Worm (Caenorhabditis elegans) whole organism, L1 larva: Measurements from ENCODE around the gene srbc-13.
"Not testable (repeated sequence)": the region's sequence is repeated elsewhere in the genome, so short reads cannot be mapped to it uniquely, and the experiment has no call there.

ENCODE experiments used
- C04F5.9 ChIP-seq: sonication (generic microtip); optimal IDR thresholded peaks from 2 replicates; lab custom pipeline; 2016; ENCODE audit warnings: missing genetic modification characterization, missing compliant biosample characterization
- C16A3.4 ChIP-seq: fragments of 150-350 bp; optimal IDR thresholded peaks from 2 replicates; lab custom pipeline; 2014; ENCODE audit warnings: missing biosample characterization, missing genetic modification characterization
- aha-1 ChIP-seq: fragments of 150-350 bp; optimal IDR thresholded peaks from 2 replicates; lab custom pipeline; 2014; ENCODE audit warnings: missing biosample characterization, missing genetic modification characterization
- ceh-88 ChIP-seq: fragments of 200-800 bp; sonication (Bioruptor generic); IDR thresholded peaks from 2 replicates; pipeline ENCODE4 v1.3.6; 2022; ENCODE audit warnings: missing genetic modification characterization, missing compliant biosample characterization
- ceh-90 ChIP-seq: sonication (generic microtip); optimal IDR thresholded peaks from 2 replicates; lab custom pipeline; 2016; ENCODE audit warnings: missing genetic modification characterization, missing compliant biosample characterization
- efl-3 ChIP-seq: fragments of 200-800 bp; sonication (Bioruptor generic); optimal IDR thresholded peaks from 2 replicates; lab custom pipeline; 2018; ENCODE audit warnings: mild to moderate bottlenecking, missing genetic modification characterization, missing compliant biosample characterization
- egl-13 ChIP-seq: sonication (generic microtip); optimal IDR thresholded peaks from 2 replicates; lab custom pipeline; 2016; ENCODE audit warnings: missing genotype, missing genetic modification reagents, missing genetic modification characterization, missing compliant biosample characterization
- egl-27 ChIP-seq, 2 experiments: fragments of 150-350 bp in 1 of 2; sonication (generic microtip); optimal IDR thresholded peaks; 3 replicates each; lab custom pipeline; 2017 to 2018; ENCODE audit warnings: missing biosample characterization in 2 of 2, missing genetic modification characterization in 2 of 2, missing genetic modification reagents in 2 of 2
- elt-2 ChIP-seq: sonication (generic microtip); optimal IDR thresholded peaks from 2 replicates; lab custom pipeline; 2016; ENCODE audit warnings: missing genetic modification characterization, mild to moderate bottlenecking, inconsistent platforms, missing compliant biosample characterization, missing genetic modification reagents
- ets-5 ChIP-seq: fragments of 200-800 bp; sonication (Bioruptor generic); IDR thresholded peaks from 2 replicates; pipeline ENCODE4 v1.3.6; 2022; ENCODE audit warnings: missing genetic modification characterization, missing compliant biosample characterization
- fkh-10 ChIP-seq: sonication (generic microtip); optimal IDR thresholded peaks from 2 replicates; lab custom pipeline; 2017; ENCODE audit warnings: missing biosample characterization, missing genetic modification reagents, missing genetic modification characterization
- fkh-4 ChIP-seq: sonication (generic microtip); optimal IDR thresholded peaks from 2 replicates; lab custom pipeline; 2016; ENCODE audit warnings: missing compliant biosample characterization, missing genetic modification characterization, borderline replicate concordance
- hpl-2 ChIP-seq: fragments of 150-350 bp; optimal IDR thresholded peaks from 2 replicates; lab custom pipeline; 2014; ENCODE audit warnings: missing biosample characterization, missing genetic modification reagents, missing genetic modification characterization
- irx-1 ChIP-seq: sonication (generic microtip); optimal IDR thresholded peaks from 2 replicates; lab custom pipeline; 2016; ENCODE audit warnings: missing genetic modification characterization, missing compliant biosample characterization
- isw-1 ChIP-seq: fragments of 200-800 bp; sonication (Bioruptor generic); IDR thresholded peaks from 2 replicates; pipeline ENCODE4 v1.3.6; 2022; ENCODE audit warnings: missing genetic modification characterization, missing compliant biosample characterization
- jun-1 ChIP-seq: fragments of 150-350 bp; optimal IDR thresholded peaks from 2 replicates; lab custom pipeline; 2014; ENCODE audit warnings: missing biosample characterization, missing genetic modification reagents, missing genetic modification characterization
- lin-13 ChIP-seq: fragments of 150-350 bp; optimal IDR thresholded peaks from 2 replicates; lab custom pipeline; 2014; ENCODE audit warnings: missing biosample characterization, missing genetic modification reagents, missing genetic modification characterization
- lin-14 ChIP-seq: fragments of 200-800 bp; sonication (Bioruptor generic); optimal IDR thresholded peaks from 2 replicates; lab custom pipeline; 2018; ENCODE audit warnings: mild to moderate bottlenecking, missing genetic modification characterization, moderate library complexity, missing compliant biosample characterization
- lin-39 ChIP-seq: fragments of 150-350 bp; optimal IDR thresholded peaks from 2 replicates; lab custom pipeline; 2014; ENCODE audit warnings: missing biosample characterization, missing genetic modification reagents, missing genetic modification characterization
- lir-3 ChIP-seq: sonication (generic microtip); optimal IDR thresholded peaks from 2 replicates; lab custom pipeline; 2016; ENCODE audit warnings: mild to moderate bottlenecking, missing genetic modification characterization, moderate library complexity, missing compliant biosample characterization; ENCODE audit not compliant: poor library complexity
- lsy-2 ChIP-seq, 2 experiments: fragments of 150-350 bp; optimal IDR thresholded peaks; 2 replicates each; lab custom pipeline; 2014; ENCODE audit warnings: missing biosample characterization in 2 of 2, missing genetic modification characterization in 2 of 2
- mab-9 ChIP-seq: fragments of 200-800 bp; sonication (Bioruptor generic); IDR thresholded peaks from 2 replicates; pipeline ENCODE4 v1.3.6; 2022; ENCODE audit warnings: missing genetic modification reagents, missing genetic modification characterization, missing compliant biosample characterization
- mef-2 ChIP-seq: fragments of 150-350 bp; optimal IDR thresholded peaks from 2 replicates; lab custom pipeline; 2014; ENCODE audit warnings: missing biosample characterization, missing genetic modification characterization
- mep-1 ChIP-seq: fragments of 150-350 bp; optimal IDR thresholded peaks from 2 replicates; lab custom pipeline; 2014; ENCODE audit warnings: missing biosample characterization, missing genetic modification characterization
- nhr-19 ChIP-seq: fragments of 200-800 bp; sonication (Bioruptor generic); conservative IDR thresholded peaks from 2 replicates; pipeline ENCODE4 v1.3.6; 2022; ENCODE audit warnings: missing genetic modification characterization, missing compliant biosample characterization
- nhr-237 ChIP-seq: fragments of 150-350 bp; optimal IDR thresholded peaks from 2 replicates; lab custom pipeline; 2014; ENCODE audit warnings: missing biosample characterization, missing genetic modification characterization
- nhr-47 ChIP-seq: sonication (generic microtip); optimal IDR thresholded peaks from 2 replicates; lab custom pipeline; 2016; ENCODE audit warnings: mild to moderate bottlenecking, missing genetic modification characterization, moderate library complexity, missing compliant biosample characterization
- nhr-71 ChIP-seq: sonication (generic microtip); optimal IDR thresholded peaks from 2 replicates; lab custom pipeline; 2016; ENCODE audit warnings: mild to moderate bottlenecking, missing genetic modification characterization, moderate library complexity, missing compliant biosample characterization
- nhr-85 ChIP-seq: sonication (generic microtip); peaks from one replicate; lab custom pipeline; 2016; ENCODE audit warnings: missing genetic modification characterization, inconsistent platforms, missing compliant biosample characterization
- pax-3 ChIP-seq: fragments of 200-800 bp; sonication (Bioruptor generic); optimal IDR thresholded peaks from 2 replicates; lab custom pipeline; 2018; ENCODE audit warnings: mild to moderate bottlenecking, missing genetic modification characterization, moderate library complexity, missing compliant biosample characterization
- pqm-1 ChIP-seq: sonication (generic microtip); optimal IDR thresholded peaks from 3 replicates; lab custom pipeline; 2017; ENCODE audit warnings: missing biosample characterization, missing genetic modification characterization
- snpc-4 ChIP-seq: fragments of 150-350 bp; optimal IDR thresholded peaks from 2 replicates; lab custom pipeline; 2014; ENCODE audit warnings: missing biosample characterization, missing genetic modification characterization
- snu-23 ChIP-seq: sonication (generic microtip); optimal IDR thresholded peaks from 2 replicates; lab custom pipeline; 2016; ENCODE audit warnings: missing genetic modification characterization, missing compliant biosample characterization
- sox-4 ChIP-seq: sonication (generic microtip); optimal IDR thresholded peaks from 2 replicates; lab custom pipeline; 2016; ENCODE audit warnings: missing genetic modification characterization, missing compliant biosample characterization
- swsn-7 ChIP-seq: sonication (generic microtip); optimal IDR thresholded peaks from 2 replicates; lab custom pipeline; 2016; ENCODE audit warnings: missing genetic modification characterization, missing compliant biosample characterization
- unc-62 ChIP-seq: fragments of 150-350 bp; optimal IDR thresholded peaks from 2 replicates; lab custom pipeline; 2014; ENCODE audit warnings: missing biosample characterization, missing genetic modification reagents, missing genetic modification characterization
- xbp-1 ChIP-seq: sonication (generic microtip); optimal IDR thresholded peaks from 2 replicates; lab custom pipeline; 2016; ENCODE audit warnings: missing genetic modification characterization, missing compliant biosample characterization

Gene srbc-13

ce11 chrV:879171-879570 lies 31.6 kb downstream of the srbc-13 start, which contains the start of gene srg-53:
Gene srg-53, plus strand, starts transcription at chrV:879471.
- no peak for TF ChIP-seq xbp-1 (tag; lab: Kevin White, UChicago)
- TF ChIP-seq, all 84 proteins: peak for 0

DNA sequence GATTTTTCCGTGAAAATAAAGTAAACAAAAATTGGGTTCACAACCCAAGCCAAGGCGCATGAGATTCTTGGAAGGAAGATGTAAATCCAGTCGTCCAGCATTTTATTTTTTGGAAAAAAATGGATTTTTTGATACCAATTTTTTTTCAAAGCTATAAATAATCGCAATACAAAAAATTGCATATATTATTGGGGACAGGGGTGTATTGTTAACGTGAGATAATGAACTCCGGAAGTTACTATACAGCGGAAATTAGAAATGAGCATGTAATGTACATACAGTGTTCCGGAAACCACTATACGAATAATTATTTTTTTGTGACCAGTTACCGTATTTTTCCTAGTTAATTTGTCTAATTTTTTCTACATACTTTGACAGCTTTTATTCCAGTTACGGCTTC lies 36.7 kb downstream of the srbc-13 start, which contains the start of gene srj-38:
Gene srj-38, minus strand, starts transcription at position 101 of the 400 bp plus-strand sequence.
- TF ChIP-seq nhr-47 (tag; lab: Kevin White, UChicago), result no peak
- TF ChIP-seq snu-23 (GFP tag; lab: Kevin White, UChicago), result no peak
- no peak for TF ChIP-seq pqm-1

ce11 chrV:889216-889615 lies 41.6 kb downstream of the srbc-13 start, which contains the start of gene T02B11.6:
Gene T02B11.6, minus strand, starts transcription at chrV:889316.
- TF ChIP-seq mep-1 (tag; lab: Kevin White, UChicago), result no peak
- no peak for TF ChIP-seq egl-13
- TF ChIP-seq nhr-237 (tag; lab: Kevin White, UChicago), result no peak
- TF ChIP-seq egl-27 (tag; optimal IDR thresholded peaks at IDR 0.05; lab: Kevin White, UChicago), result no peak
- no peak for TF ChIP-seq pax-3 (tag; lab: Kevin White, UChicago)
- no peak for TF ChIP-seq lin-14 (GFP tag; lab: Kevin White, UChicago)
- TF ChIP-seq hpl-2 (GFP tag; lab: Kevin White, UChicago), result no peak
- no peak for TF ChIP-seq lin-13
- TF ChIP-seq swsn-7 (tag; lab: Kevin White, UChicago), result no peak
- TF ChIP-seq ceh-90 (tag; lab: Kevin White, UChicago), result no peak
- TF ChIP-seq unc-62 (GFP tag; lab: Kevin White, UChicago), result no peak
- TF ChIP-seq efl-3, result no peak
- no peak for TF ChIP-seq aha-1 (tag; lab: Kevin White, UChicago)
- TF ChIP-seq nhr-47 (tag; lab: Kevin White, UChicago), result no peak
- no peak for TF ChIP-seq elt-2 (tag; lab: Kevin White, UChicago)
- TF ChIP-seq snpc-4, result no peak
- TF ChIP-seq lin-39 (tag; lab: Kevin White, UChicago), result no peak
- no peak for TF ChIP-seq lir-3 (tag; lab: Kevin White, UChicago)
- TF ChIP-seq nhr-85 (tag; lab: Kevin White, UChicago), result no peak

DNA sequence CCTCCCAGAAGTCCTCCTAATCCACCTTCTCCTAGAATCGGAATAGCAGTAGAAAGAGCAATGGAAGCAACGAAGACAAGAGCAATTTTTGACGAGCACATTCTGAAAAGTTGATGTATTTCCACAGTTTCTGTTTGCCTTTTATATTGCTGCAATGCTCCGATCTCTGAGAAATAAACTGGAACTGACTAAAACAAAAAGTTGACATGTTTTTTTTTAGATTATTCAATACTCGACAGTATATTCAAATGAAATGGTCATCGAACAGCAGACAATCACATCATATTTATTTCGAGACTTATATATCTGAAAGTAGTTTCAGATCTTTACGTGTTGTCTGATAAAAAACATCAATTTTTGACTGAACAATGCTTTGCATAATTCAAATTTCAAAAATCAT lies 42.8 kb downstream of the srbc-13 start, which contains the start of gene srlf-21:
Gene srlf-21, minus strand, starts transcription at position 101 of the 400 bp plus-strand sequence.
- no peak for TF ChIP-seq nhr-47 (tag; lab: Kevin White, UChicago)
- TF ChIP-seq, all 84 proteins: peak for 0

ce11 chrV:890835-891234 lies 43.2 kb downstream of the srbc-13 start, which contains the start of gene srlf-22:
Gene srlf-22, plus strand, starts transcription at chrV:891135.
- not testable (repeated sequence) for TF ChIP-seq lsy-2 (tag; optimal IDR thresholded peaks at IDR 0.05; lab: Kevin White, UChicago); ets-5 (GFP tag; lab: Robert Waterston, UW); irx-1 (tag; lab: Kevin White, UChicago)
- TF ChIP-seq, all 84 proteins: peak for 0; not testable (repeated sequence) for 84

- TF ChIP-seq nhr-47 (tag; lab: Kevin White, UChicago) (no peak), sox-4 (no peak), egl-27 (tag; optimal IDR thresholded peaks at IDR 0.05; lab: Kevin White, UChicago) (no peak), pax-3 (tag; lab: Kevin White, UChicago) (no peak), C04F5.9 (tag; lab: Kevin White, UChicago) (no peak), nhr-19 (no peak), ceh-88 (GFP tag; lab: Robert Waterston, UW) (no peak), snu-23 (GFP tag; lab: Kevin White, UChicago) (no peak), fkh-4 (tag; lab: Kevin White, UChicago) (no peak), pqm-1 (no peak), C16A3.4 (tag; lab: Kevin White, UChicago) (no peak), mab-9 (GFP tag; lab: Robert Waterston, UW) (no peak), mef-2 (no peak), jun-1 (tag; lab: Kevin White, UChicago) (no peak), isw-1 (GFP tag; lab: Robert Waterston, UW) (no peak), fkh-10 (GFP tag; lab: Kevin White, UChicago) (no peak), elt-2 (tag; lab: Kevin White, UChicago) (no peak), nhr-71 (tag; lab: Kevin White, UChicago) (no peak)
These were observed 45.9 kb downstream of the srbc-13 start, which contains the start of the genes srlf-23 and srlf-20 for ce11 chrV:893437-894018. Gene srlf-23, minus strand, starts transcription at chrV:893537. Gene srlf-20, plus strand, starts transcription at chrV:893968.
